Fruit fly (Drosophila melanogaster) whole organism, embryonic: ENCODE measurements around the gene Spec2.
A peak's percentile ranks its signal among the peaks of the same experiment; 100 is the strongest.

ENCODE experiments used
- CG10321 ChIP-seq: fragments of 200-800 bp; sonication (Bioruptor generic); IDR thresholded peaks from 2 replicates; pipeline ENCODE4 v1.3.6; 2022; ENCODE audit warnings: missing biosample characterization, missing genetic modification characterization
- CG10654 ChIP-seq: fragments of 200-800 bp; sonication (Bioruptor generic); optimal IDR thresholded peaks from 2 replicates; lab custom pipeline; 2016; ENCODE audit warnings: missing biosample characterization, missing genetic modification characterization
- CG14860 ChIP-seq: fragments of 200-800 bp; sonication (Bioruptor generic); IDR thresholded peaks from 3 replicates; pipeline ENCODE4 v1.3.6; 2022; ENCODE audit warnings: missing biosample characterization, missing genetic modification characterization; ENCODE audit not compliant: partially characterized antibody
- CG1529 ChIP-seq: fragments of 200-800 bp; sonication (Bioruptor generic); optimal IDR thresholded peaks from 3 replicates; lab custom pipeline; 2018; ENCODE audit warnings: missing biosample characterization, missing genetic modification characterization
- CG16813 ChIP-seq: fragments of 200-800 bp; sonication (Bioruptor generic); IDR thresholded peaks from 3 replicates; pipeline ENCODE4 v1.3.6; 2022; ENCODE audit warnings: missing biosample characterization, missing genetic modification characterization; ENCODE audit not compliant: partially characterized antibody
- CG18599 ChIP-seq: fragments of 200-800 bp; sonication (Bioruptor generic); optimal IDR thresholded peaks from 3 replicates; lab custom pipeline; 2017; ENCODE audit warnings: missing biosample characterization, missing genetic modification characterization, mild to moderate bottlenecking, moderate library complexity, missing genetic modification reagents
- CG18619 ChIP-seq: fragments of 200-800 bp; sonication (Bioruptor generic); optimal IDR thresholded peaks from 3 replicates; lab custom pipeline; 2017; ENCODE audit warnings: missing biosample characterization, mild to moderate bottlenecking, missing genetic modification characterization
- CG18764 ChIP-seq: fragments of 200-800 bp; sonication (Bioruptor generic); optimal IDR thresholded peaks from 3 replicates; lab custom pipeline; 2016; ENCODE audit warnings: missing biosample characterization, missing genetic modification characterization
- CG2129 ChIP-seq: fragments of 200-800 bp; sonication (Bioruptor generic); IDR thresholded peaks from 2 replicates; pipeline ENCODE4 v1.3.6; 2022; ENCODE audit warnings: missing biosample characterization, missing genetic modification characterization; ENCODE audit not compliant: partially characterized antibody
- CG42726 ChIP-seq: fragments of 200-800 bp; sonication (Bioruptor generic); IDR thresholded peaks from 2 replicates; pipeline ENCODE4 v1.3.6; 2022; ENCODE audit warnings: missing biosample characterization, missing genetic modification characterization; ENCODE audit not compliant: partially characterized antibody
- CG4424 ChIP-seq: fragments of 200-800 bp; sonication (Bioruptor generic); optimal IDR thresholded peaks from 3 replicates; lab custom pipeline; 2016; ENCODE audit warnings: missing biosample characterization, missing genetic modification characterization
- CG4617 ChIP-seq: fragments of 200-800 bp; sonication (Bioruptor generic); optimal IDR thresholded peaks from 3 replicates; lab custom pipeline; 2016; ENCODE audit warnings: missing biosample characterization, missing genetic modification characterization, borderline replicate concordance
- CG4730 ChIP-seq: fragments of 200-800 bp; sonication (Bioruptor generic); IDR thresholded peaks from 2 replicates; pipeline ENCODE4 v1.3.6; 2022; ENCODE audit warnings: missing biosample characterization, missing genetic modification characterization
- CG6689 ChIP-seq: fragments of 200-800 bp; sonication (Bioruptor generic); IDR thresholded peaks from 2 replicates; pipeline ENCODE4 v1.3.6; 2022; ENCODE audit warnings: missing biosample characterization, missing genetic modification characterization
- CG7786 ChIP-seq: fragments of 200-800 bp; sonication (Bioruptor generic); optimal IDR thresholded peaks from 2 replicates; lab custom pipeline; 2016; ENCODE audit warnings: missing biosample characterization, missing genetic modification characterization
- CG7928 ChIP-seq: fragments of 200-800 bp; sonication (Bioruptor generic); optimal IDR thresholded peaks from 2 replicates; lab custom pipeline; 2017; ENCODE audit warnings: missing biosample characterization, mild to moderate bottlenecking, missing genetic modification characterization
- CG8944 ChIP-seq: fragments of 200-800 bp; sonication (Bioruptor generic); optimal IDR thresholded peaks from 3 replicates; lab custom pipeline; 2016; ENCODE audit warnings: missing biosample characterization, missing genetic modification characterization
- CHES-1-like ChIP-seq: fragments of 200-800 bp; sonication (Bioruptor generic); optimal IDR thresholded peaks from 2 replicates; lab custom pipeline; 2016; ENCODE audit warnings: missing biosample characterization, missing genetic modification characterization
- Dad ChIP-seq: fragments of 200-800 bp; sonication (Bioruptor generic); optimal IDR thresholded peaks from 3 replicates; lab custom pipeline; 2016; ENCODE audit warnings: missing biosample characterization, missing genetic modification characterization
- Ets65A ChIP-seq: fragments of 200-800 bp; sonication (Bioruptor generic); peaks from one replicate; lab custom pipeline; 2016; ENCODE audit warnings: missing biosample characterization, missing genetic modification characterization
- Gug ChIP-seq: fragments of 200-800 bp; sonication (Bioruptor generic); IDR thresholded peaks from 4 replicates; pipeline ENCODE4 v1.3.6; 2022; ENCODE audit warnings: missing biosample characterization, missing genetic modification characterization
- MBD-R2 ChIP-seq: fragments of 200-800 bp; sonication (Bioruptor generic); IDR thresholded peaks from 2 replicates; pipeline ENCODE4 v1.3.6; 2022; ENCODE audit warnings: missing biosample characterization, missing genetic modification characterization
- MTF-1 ChIP-seq: fragments of 200-800 bp; sonication (Bioruptor generic); optimal IDR thresholded peaks from 2 replicates; lab custom pipeline; 2018; ENCODE audit warnings: missing biosample characterization, mild to moderate bottlenecking, missing genetic modification characterization, borderline replicate concordance
- Med ChIP-seq: fragments of 200-800 bp; sonication (Bioruptor generic); peaks from one replicate; lab custom pipeline; 2016; ENCODE audit warnings: missing biosample characterization, missing genetic modification characterization, mild to moderate bottlenecking, inconsistent platforms, moderate library complexity
- Myb ChIP-seq: fragments of 200-800 bp; sonication (Bioruptor generic); optimal IDR thresholded peaks from 2 replicates; lab custom pipeline; 2016; ENCODE audit warnings: missing biosample characterization, missing genetic modification characterization
- Rfx ChIP-seq: fragments of 200-800 bp; sonication (Bioruptor generic); IDR thresholded peaks from 2 replicates; pipeline ENCODE4 v1.3.6; 2022; ENCODE audit warnings: missing biosample characterization, missing genetic modification characterization
- Rx ChIP-seq: fragments of 200-800 bp; sonication (Bioruptor generic); IDR thresholded peaks from 2 replicates; pipeline ENCODE4 v1.3.6; 2022; ENCODE audit warnings: missing biosample characterization, missing genetic modification characterization
- Side ChIP-seq: fragments of 200-800 bp; sonication (Bioruptor generic); optimal IDR thresholded peaks from 2 replicates; lab custom pipeline; 2016; ENCODE audit warnings: missing biosample characterization, missing genetic modification characterization
- Six4 ChIP-seq: fragments of 200-800 bp; sonication (Bioruptor generic); optimal IDR thresholded peaks from 2 replicates; lab custom pipeline; 2016; ENCODE audit warnings: missing biosample characterization, missing genetic modification characterization
- TFAM ChIP-seq: fragments of 200-800 bp; sonication (Bioruptor generic); optimal IDR thresholded peaks from 2 replicates; lab custom pipeline; 2017; ENCODE audit warnings: missing biosample characterization, missing genetic modification characterization, inconsistent platforms
- YL-1 ChIP-seq: fragments of 200-800 bp; sonication (Bioruptor generic); optimal IDR thresholded peaks from 3 replicates; lab custom pipeline; 2017; ENCODE audit warnings: missing biosample characterization, mild to moderate bottlenecking, missing genetic modification characterization
- ap ChIP-seq: fragments of 200-800 bp; sonication (Bioruptor generic); IDR thresholded peaks from 2 replicates; pipeline ENCODE4 v1.3.6; 2022; ENCODE audit warnings: missing biosample characterization, missing genetic modification characterization
- ara ChIP-seq: fragments of 200-800 bp; sonication (Bioruptor generic); IDR thresholded peaks from 2 replicates; pipeline ENCODE4 v1.3.6; 2022; ENCODE audit warnings: missing biosample characterization, missing genetic modification characterization
- ato ChIP-seq: fragments of 200-800 bp; sonication (Bioruptor generic); IDR thresholded peaks from 2 replicates; pipeline ENCODE4 v1.3.6; 2022; ENCODE audit warnings: missing biosample characterization, missing genetic modification characterization; ENCODE audit not compliant: partially characterized antibody
- chinmo ChIP-seq: fragments of 200-800 bp; sonication (Bioruptor generic); IDR thresholded peaks from 4 replicates; pipeline ENCODE4 v1.3.6; 2022; ENCODE audit warnings: missing biosample characterization, missing genetic modification characterization; ENCODE audit not compliant: partially characterized antibody
- disco-r ChIP-seq: fragments of 200-800 bp; sonication (Bioruptor generic); optimal IDR thresholded peaks from 2 replicates; lab custom pipeline; 2016; ENCODE audit warnings: missing biosample characterization, missing genetic modification characterization
- ems ChIP-seq: fragments of 200-800 bp; sonication (Bioruptor generic); optimal IDR thresholded peaks from 3 replicates; lab custom pipeline; 2016; ENCODE audit warnings: missing biosample characterization, missing genetic modification characterization
- eve ChIP-seq, 2 experiments: fragments of >200 bp; optimal IDR thresholded peaks; 2 replicates each; lab custom pipeline; 2017; ENCODE audit warnings: missing biosample characterization in 2 of 2, missing genetic modification characterization in 2 of 2
- gcm ChIP-seq: fragments of 200-800 bp; sonication (Bioruptor generic); optimal IDR thresholded peaks from 2 replicates; lab custom pipeline; 2019; ENCODE audit warnings: missing biosample characterization, mild to moderate bottlenecking, missing genetic modification characterization, moderate library complexity
- jing ChIP-seq: fragments of 200-800 bp; sonication (Bioruptor generic); optimal IDR thresholded peaks from 2 replicates; lab custom pipeline; 2018; ENCODE audit warnings: missing biosample characterization, mild to moderate bottlenecking, missing genetic modification characterization
- mld ChIP-seq: fragments of 200-800 bp; sonication (Bioruptor generic); IDR thresholded peaks from 3 replicates; pipeline ENCODE4 v1.3.6; 2022; ENCODE audit warnings: missing biosample characterization, missing genetic modification characterization; ENCODE audit not compliant: partially characterized antibody
- nau ChIP-seq: fragments of 200-800 bp; sonication (Bioruptor generic); optimal IDR thresholded peaks from 3 replicates; lab custom pipeline; 2017; ENCODE audit warnings: missing biosample characterization, mild to moderate bottlenecking, missing genetic modification characterization, missing genetic modification reagents
- nerfin-2 ChIP-seq: fragments of 200-800 bp; sonication (Bioruptor generic); IDR thresholded peaks from 2 replicates; pipeline ENCODE4 v1.3.6; 2022; ENCODE audit warnings: missing biosample characterization, missing genetic modification characterization; ENCODE audit not compliant: partially characterized antibody
- pita ChIP-seq: fragments of 200-800 bp; sonication (Bioruptor generic); optimal IDR thresholded peaks from 2 replicates; lab custom pipeline; 2017; ENCODE audit warnings: missing biosample characterization, mild to moderate bottlenecking, missing genetic modification characterization
- row ChIP-seq: fragments of 200-800 bp; sonication (Bioruptor generic); IDR thresholded peaks from 3 replicates; pipeline ENCODE4 v1.3.6; 2022; ENCODE audit warnings: missing biosample characterization, missing genetic modification characterization
- sisA ChIP-seq: fragments of 200-800 bp; sonication (Bioruptor generic); IDR thresholded peaks from 2 replicates; pipeline ENCODE4 v1.3.6; 2022; ENCODE audit warnings: missing biosample characterization, missing genetic modification characterization
- tna ChIP-seq: fragments of 200-800 bp; sonication (Bioruptor generic); IDR thresholded peaks from 2 replicates; pipeline ENCODE4 v1.3.6; 2022; ENCODE audit warnings: missing biosample characterization, missing genetic modification characterization; ENCODE audit not compliant: partially characterized antibody
- vnd ChIP-seq: fragments of 200-800 bp; sonication (Bioruptor generic); IDR thresholded peaks from 3 replicates; pipeline ENCODE4 v1.3.6; 2022; ENCODE audit warnings: missing biosample characterization, missing genetic modification characterization; ENCODE audit not compliant: partially characterized antibody

Spec2 gene

dm6 chr3R:5659829-5660197 is 35.9 kb upstream of the Spec2 start, which contains the start of gene CG2182 (continued):
- TF ChIP-seq Side (no peak), CG4424 (GFP tag; lab: Kevin White, UChicago) (no peak), CG14860 (GFP tag; lab: Robert Waterston, UW) (peak; percentile 43), nau (GFP tag; lab: Kevin White, UChicago) (no peak), Ets65A (GFP tag; lab: Kevin White, UChicago) (no peak), vnd (peak; percentile 42), CG6689 (GFP tag; lab: Robert Waterston, UW) (0 out of 2 replicates have a peak, but pooled peaks have one; percentile 5), mld (GFP tag; lab: Robert Waterston, UW) (peak; percentile 58; the same call in 2 of the 3 replicates), CG4617 (GFP tag; lab: Kevin White, UChicago) (no peak), ems (GFP tag; lab: Kevin White, UChicago) (no peak), chinmo (peak; percentile 6; the same call in 1 of the 4 replicates), CG2129 (GFP tag; lab: Robert Waterston, UW) (peak; percentile 39; the same call in 1 of the 2 replicates), nerfin-2 (GFP tag; lab: Robert Waterston, UW) (peak; percentile 7), ap (GFP tag; lab: Robert Waterston, UW) (no peak), CG4730 (GFP tag; lab: Robert Waterston, UW) (no peak), tna (GFP tag; lab: Robert Waterston, UW) (peak; percentile 10), CG18764 (peak; percentile 25), CG42726 (GFP tag; lab: Robert Waterston, UW) (peak; percentile 80), TFAM (GFP tag; lab: Kevin White, UChicago) (no peak), ara (GFP tag; lab: Robert Waterston, UW) (no peak), CG10654 (GFP tag; lab: Kevin White, UChicago) (no peak), Rfx (peak; percentile 52), disco-r (GFP tag; lab: Kevin White, UChicago) (no peak), Myb (GFP tag; lab: Kevin White, UChicago) (peak; percentile 28), row (GFP tag; lab: Robert Waterston, UW) (peak; percentile 74), CHES-1-like (GFP tag; lab: Kevin White, UChicago) (no peak), CG8944 (no peak), MBD-R2 (GFP tag; lab: Robert Waterston, UW) (0 out of 2 replicates have a peak, but pooled peaks have one; percentile 10), Med (GFP tag; lab: Kevin White, UChicago) (peak; percentile 10), Six4 (GFP tag; lab: Kevin White, UChicago) (no peak), CG1529 (GFP tag; lab: Kevin White, UChicago) (no peak), CG18599 (GFP tag; lab: Kevin White, UChicago) (peak; percentile 18)

dm6 chr3R:5658984-5659802 is 35.3 kb upstream of the Spec2 start:
- TF ChIP-seq CG2129 (GFP tag; lab: Robert Waterston, UW) (peak; percentile 24; the same call in 1 of the 2 replicates), YL-1 (peak; percentile 76), MBD-R2 (GFP tag; lab: Robert Waterston, UW) (peak; percentile 17; the same call in 1 of the 2 replicates), CG6689 (GFP tag; lab: Robert Waterston, UW) (0 out of 2 replicates have a peak, but pooled peaks have one; percentile 5), CG16813 (GFP tag; lab: Robert Waterston, UW) (peak; percentile 39; the same call in 1 of the 3 replicates), CG7786 (no peak), MTF-1 (GFP tag; lab: Kevin White, UChicago) (no peak), Rx (no peak), CG18619 (GFP tag; lab: Kevin White, UChicago) (no peak), eve (GFP tag; optimal IDR thresholded peaks at IDR 0.05; lab: Kevin White, UChicago) (no peak), sisA (GFP tag; lab: Robert Waterston, UW) (0 out of 2 replicates have a peak, but pooled peaks have one; percentile 25), ato (GFP tag; lab: Robert Waterston, UW) (no peak), Med (GFP tag; lab: Kevin White, UChicago) (peak; percentile 69), CG10321 (no peak), CG7928 (no peak), Gug (peak; percentile 19; the same call in 1 of the 4 replicates), Dad (GFP tag; lab: Kevin White, UChicago) (no peak), gcm (GFP tag; lab: Kevin White, UChicago) (no peak), pita (no peak), jing (GFP tag; lab: Kevin White, UChicago) (no peak)
